Worm (Caenorhabditis elegans) whole organism, L1 larva: Measurements from ENCODE around the gene str-158.

Source experiments
- ceh-82 ChIP-seq, 3 experiments: fragments of 150-350 bp in 1 of 3; sonication (generic microtip) in 2 of 3; optimal IDR thresholded peaks; 2 replicates each; lab custom pipeline; 2014 to 2017; ENCODE audit warnings: missing biosample characterization in 3 of 3, missing genetic modification characterization in 3 of 3
- egl-27 ChIP-seq, 2 experiments: fragments of 150-350 bp in 1 of 2; sonication (generic microtip); optimal IDR thresholded peaks; 3 replicates each; lab custom pipeline; 2017 to 2018; ENCODE audit warnings: missing biosample characterization in 2 of 2, missing genetic modification characterization in 2 of 2, missing genetic modification reagents in 2 of 2
- ets-5 ChIP-seq: fragments of 200-800 bp; sonication (Bioruptor generic); IDR thresholded peaks from 2 replicates; pipeline ENCODE4 v1.3.6; 2022; ENCODE audit warnings: missing genetic modification characterization, missing compliant biosample characterization
- nhr-12 ChIP-seq: sonication (generic microtip); optimal IDR thresholded peaks from 2 replicates; lab custom pipeline; 2017; ENCODE audit warnings: missing biosample characterization, missing genetic modification characterization
- nhr-47 ChIP-seq: sonication (generic microtip); optimal IDR thresholded peaks from 2 replicates; lab custom pipeline; 2016; ENCODE audit warnings: mild to moderate bottlenecking, missing genetic modification characterization, moderate library complexity, missing compliant biosample characterization
- nhr-84 ChIP-seq: sonication (generic microtip); optimal IDR thresholded peaks from 2 replicates; lab custom pipeline; 2017; ENCODE audit warnings: missing biosample characterization, missing genetic modification characterization
- zag-1 ChIP-seq: fragments of 150-350 bp; optimal IDR thresholded peaks from 2 replicates; lab custom pipeline; 2014; ENCODE audit warnings: missing biosample characterization, missing genetic modification characterization

ce11 chrIV:4917774-4918173, at the start of gene str-158:
- no peak for TF ChIP-seq ceh-82 (tag; optimal IDR thresholded peaks at IDR 0.05; lab: Kevin White, UChicago)
- no peak for TF ChIP-seq nhr-47 (tag; lab: Kevin White, UChicago)
- no peak for TF ChIP-seq zag-1 (tag; lab: Kevin White, UChicago)
- no peak for TF ChIP-seq egl-27 (tag; optimal IDR thresholded peaks at IDR 0.05; lab: Kevin White, UChicago)
- no peak for TF ChIP-seq nhr-12 (tag; lab: Kevin White, UChicago)
- TF ChIP-seq ets-5, result no peak
- TF ChIP-seq nhr-84 (tag; lab: Kevin White, UChicago), result no peak
